Fruit fly (Drosophila melanogaster): Measurements from ENCODE around the gene Rbcn-3A.

The Rbcn-3A gene

dm6 chrX:6237015-6237414, 18.3 kb downstream of the Rbcn-3A start, which contains the start of gene CG14445:
CG14445 (plus strand) TSS chrX:6237315.
- TF ChIP-seq CG12769 (tag; optimal IDR thresholded peaks at IDR 0.05) = no peak
- no peak for TF ChIP-seq Neu2 (GFP tag; optimal IDR thresholded peaks at IDR 0.05; ENCODE audit: borderline replicate concordance)
- no peak for TF ChIP-seq CG13894 (tag; optimal IDR thresholded peaks at IDR 0.05)
- TF ChIP-seq YL-1 (GFP tag; optimal IDR thresholded peaks at IDR 0.05) = no peak
- TF ChIP-seq croc (GFP tag; conservative IDR thresholded peaks at IDR 0.05) = no peak
- TF ChIP-seq repo (GFP tag; optimal IDR thresholded peaks at IDR 0.05) = no peak
- no peak for TF ChIP-seq CG18476 (GFP tag; optimal IDR thresholded peaks at IDR 0.05)
- TF ChIP-seq Poxn (GFP tag; IDR thresholded peaks at IDR 0.05) = no peak
- TF ChIP-seq CG1233 (GFP tag; optimal IDR thresholded peaks at IDR 0.05) = no peak
- no peak for TF ChIP-seq CG11398 (GFP tag; optimal IDR thresholded peaks at IDR 0.05)
- TF ChIP-seq CG2199 (GFP tag; IDR thresholded peaks at IDR 0.05) = no peak
- no peak for TF ChIP-seq CG1792 (GFP tag; optimal IDR thresholded peaks at IDR 0.05)
- TF ChIP-seq tgo (GFP tag; IDR thresholded peaks at IDR 0.05) = no peak
- no peak for TF ChIP-seq Six4 (GFP tag; optimal IDR thresholded peaks at IDR 0.05)
- no peak for TF ChIP-seq CG6254 (GFP tag; optimal IDR thresholded peaks at IDR 0.05)
- TF ChIP-seq E2f1 (GFP tag; IDR thresholded peaks at IDR 0.05) = no peak

- no peak for TF ChIP-seq CG34376 (GFP tag; optimal IDR thresholded peaks at IDR 0.05)
- no peak for TF ChIP-seq ato (GFP tag; IDR thresholded peaks at IDR 0.05; ENCODE audit: partially characterized antibody)
- TF ChIP-seq CG14860 (GFP tag; IDR thresholded peaks at IDR 0.05; ENCODE audit: partially characterized antibody) = no peak
- TF ChIP-seq CG18619 (GFP tag; optimal IDR thresholded peaks at IDR 0.05) = no peak
- TF ChIP-seq Rx (GFP tag; IDR thresholded peaks at IDR 0.05) = no peak
- no peak for TF ChIP-seq CG30403 (GFP tag; optimal IDR thresholded peaks at IDR 0.05)
- TF ChIP-seq CG3995 (GFP tag; optimal IDR thresholded peaks at IDR 0.05) = no peak
- no peak for TF ChIP-seq CG7839 (tag; optimal IDR thresholded peaks at IDR 0.05)
- TF ChIP-seq GATAe (GFP tag; conservative IDR thresholded peaks at IDR 0.05) = no peak
- peak; percentile 62 for TF ChIP-seq cg (GFP tag; optimal IDR thresholded peaks at IDR 0.05)
- no peak for TF ChIP-seq CG13287 (GFP tag; IDR thresholded peaks at IDR 0.05; ENCODE audit: partially characterized antibody)
- TF ChIP-seq CG13624 (GFP tag; optimal IDR thresholded peaks at IDR 0.05) = no peak
- no peak for TF ChIP-seq CG8359 (GFP tag; optimal IDR thresholded peaks at IDR 0.05; ENCODE audit: borderline replicate concordance)
- no peak for TF ChIP-seq pho (GFP tag; optimal IDR thresholded peaks at IDR 0.05)
- peak; percentile 83 for TF ChIP-seq CG1832 (GFP tag; optimal IDR thresholded peaks at IDR 0.05)
- no peak for TF ChIP-seq CG18262 (tag; optimal IDR thresholded peaks at IDR 0.05)
- TF ChIP-seq jumu (GFP tag; optimal IDR thresholded peaks at IDR 0.05) = no peak
- TF ChIP-seq CG14014 (GFP tag; IDR thresholded peaks at IDR 0.05) = no peak
- no peak for TF ChIP-seq CG9437 (GFP tag; optimal IDR thresholded peaks at IDR 0.05)
- peak; percentile 19 to 36 for TF ChIP-seq Trl (optimal IDR thresholded peaks at IDR 0.05)
- TF ChIP-seq Trl (GFP tag; optimal IDR thresholded peaks at IDR 0.05) = no peak
These were observed 23.5 kb downstream of the Rbcn-3A start for dm6 chrX:6231764-6232163.

- no peak for TF ChIP-seq CG8388 (GFP tag; optimal IDR thresholded peaks at IDR 0.05)
- peak; percentile 51 for TF ChIP-seq BEAF-32 (GFP tag; optimal IDR thresholded peaks at IDR 0.05)
- TF ChIP-seq CG7271 (tag; optimal IDR thresholded peaks at IDR 0.05) = no peak
- TF ChIP-seq CG11247 (GFP tag; IDR thresholded peaks at IDR 0.05) = no peak
- no peak for TF ChIP-seq amos (GFP tag; IDR thresholded peaks at IDR 0.05; ENCODE audit: partially characterized antibody)
- TF ChIP-seq sens-2 (GFP tag; IDR thresholded peaks at IDR 0.05) = no peak
- TF ChIP-seq CG2712 (tag; optimal IDR thresholded peaks at IDR 0.05) = no peak
- TF ChIP-seq CG14860 (GFP tag; IDR thresholded peaks at IDR 0.05; ENCODE audit: partially characterized antibody) = no peak
- TF ChIP-seq bab2 (GFP tag; optimal IDR thresholded peaks at IDR 0.05) = no peak
- TF ChIP-seq dmrt11E (tag; optimal IDR thresholded peaks at IDR 0.05) = no peak
- TF ChIP-seq Atf3 (GFP tag; optimal IDR thresholded peaks at IDR 0.05) = no peak
- TF ChIP-seq odd (GFP tag; optimal IDR thresholded peaks at IDR 0.05) = no peak
- TF ChIP-seq sna (GFP tag; IDR thresholded peaks at IDR 0.05; ENCODE audit: partially characterized antibody) = 0 out of 2 replicates have a peak, but pooled peaks have one; percentile 31
- peak; percentile 57 for TF ChIP-seq Med (GFP tag)
These were observed 29.7 kb downstream of the Rbcn-3A start, which contains the start of gene dtn for dm6 chrX:6225472-6226049. dtn (plus strand) TSS chrX:6225647.
